Worm (Caenorhabditis elegans): ENCODE results near the gene swm-1.

ce11 chrV:9079965-9080432 lies 25.3 kb upstream of the swm-1 start:
- TF ChIP-seq madf-2 (tag; optimal IDR thresholded peaks at IDR 0.05) (no peak), dve-1 (tag; optimal IDR thresholded peaks at IDR 0.05) (no peak), C08G9.2 (tag; optimal IDR thresholded peaks at IDR 0.05) (no peak), unc-42 (tag; optimal IDR thresholded peaks at IDR 0.05) (no peak), hlh-8 (tag; optimal IDR thresholded peaks at IDR 0.05) (no peak), odd-2 (tag; optimal IDR thresholded peaks at IDR 0.05) (no peak), tbx-2 (tag; optimal IDR thresholded peaks at IDR 0.05) (no peak), ceh-18 (tag; optimal IDR thresholded peaks at IDR 0.05) (no peak), hlh-15 (tag; optimal IDR thresholded peaks at IDR 0.05) (no peak), ahr-1 (tag; optimal IDR thresholded peaks at IDR 0.05) (no peak), sox-2 (GFP tag; IDR thresholded peaks at IDR 0.05) (no peak), C38D4.7 (GFP tag; optimal IDR thresholded peaks at IDR 0.05) (no peak), ama-1 (optimal IDR thresholded peaks at IDR 0.05) (no peak)
